Fruit fly (Drosophila melanogaster) whole organism, wandering third instar larva: ENCODE results near the gene EMC3.

ENCODE experiments used
- Abd-B ChIP-seq: fragments of >200 bp; optimal IDR thresholded peaks from 2 replicates; lab custom pipeline; 2017; ENCODE audit warnings: missing biosample characterization, missing genetic modification characterization
- CG9705 ChIP-seq: fragments of 200-800 bp; sonication (Bioruptor generic); optimal IDR thresholded peaks from 2 replicates; lab custom pipeline; 2018; ENCODE audit warnings: missing biosample characterization, mild to moderate bottlenecking, missing genetic modification characterization
- CrebA ChIP-seq: fragments of 200-800 bp; sonication (Bioruptor generic); optimal IDR thresholded peaks from 2 replicates; lab custom pipeline; 2016; ENCODE audit warnings: missing biosample characterization, mild to moderate bottlenecking, missing genetic modification characterization, borderline replicate concordance
- Dfd ChIP-seq: fragments of >200 bp; optimal IDR thresholded peaks from 2 replicates; lab custom pipeline; 2017; ENCODE audit warnings: missing biosample characterization, missing genetic modification characterization
- HLH106 ChIP-seq: fragments of 200-800 bp; optimal IDR thresholded peaks from 3 replicates; lab custom pipeline; 2019; ENCODE audit warnings: missing biosample characterization, mild to moderate bottlenecking, missing genetic modification characterization, moderate library complexity
- Hr78 ChIP-seq: fragments of >200 bp; optimal IDR thresholded peaks from 2 replicates; lab custom pipeline; 2017; ENCODE audit warnings: missing biosample characterization, missing genetic modification characterization
- Vsx2 ChIP-seq: fragments of 200-300, 225-300 bp; sonication (Bioruptor generic); optimal IDR thresholded peaks from 2 replicates; lab custom pipeline; 2018; ENCODE audit warnings: missing biosample characterization, missing genetic modification characterization; ENCODE audit not compliant: partially characterized antibody
- fru ChIP-seq: fragments of 200-800 bp; sonication (Bioruptor generic); optimal IDR thresholded peaks from 3 replicates; lab custom pipeline; 2016; ENCODE audit warnings: missing biosample characterization, mild to moderate bottlenecking, missing genetic modification characterization
- lola ChIP-seq: fragments of >200 bp; optimal IDR thresholded peaks from 2 replicates; lab custom pipeline; 2017; ENCODE audit warnings: missing biosample characterization, missing genetic modification characterization
- psq ChIP-seq: fragments of 200-800 bp; sonication (Bioruptor generic); optimal IDR thresholded peaks from 3 replicates; lab custom pipeline; 2017; ENCODE audit warnings: missing biosample characterization, mild to moderate bottlenecking, missing genetic modification characterization, moderate library complexity
- sage ChIP-seq: fragments of 200-800 bp; sonication (Bioruptor generic); optimal IDR thresholded peaks from 2 replicates; lab custom pipeline; 2016; ENCODE audit warnings: missing biosample characterization, mild to moderate bottlenecking, missing genetic modification characterization
- sv ChIP-seq: fragments of 200-800 bp; sonication (Bioruptor generic); optimal IDR thresholded peaks from 3 replicates; lab custom pipeline; 2016; ENCODE audit warnings: missing biosample characterization, missing genetic modification characterization
- usp ChIP-seq: fragments of >200 bp; optimal IDR thresholded peaks from 2 replicates; lab custom pipeline; 2017; ENCODE audit warnings: missing biosample characterization, missing genetic modification characterization

DNA sequence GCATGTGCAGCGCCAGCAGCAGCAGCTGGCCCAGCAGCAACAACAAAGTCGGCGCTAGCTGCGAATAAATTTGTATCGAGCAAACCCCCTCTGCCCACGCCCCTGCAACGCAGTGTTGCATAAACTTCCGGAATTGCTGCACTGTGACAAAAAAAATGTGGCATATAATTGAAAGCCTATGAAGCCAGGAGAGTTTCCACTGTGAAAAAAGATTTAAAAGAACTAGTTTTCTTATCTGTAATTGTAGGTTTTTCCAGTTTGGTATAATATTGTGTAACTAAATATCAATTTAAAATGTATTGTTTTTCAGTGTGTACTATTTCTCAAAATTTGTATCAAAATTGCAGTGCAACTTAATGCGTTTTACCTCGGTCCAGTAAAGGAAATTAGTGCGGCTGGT lies 16.0 kb upstream of the EMC3 start:
- TF ChIP-seq Dfd (no peak), CrebA (GFP tag; lab: Kevin White, UChicago) (no peak), sv (GFP tag; lab: Kevin White, UChicago) (no peak), CG9705 (GFP tag; lab: Kevin White, UChicago) (no peak), lola (GFP tag; lab: Kevin White, UChicago) (no peak), HLH106 (tag; lab: Kevin White, UChicago) (no peak), psq (GFP tag; lab: Kevin White, UChicago) (no peak), Hr78 (GFP tag; lab: Kevin White, UChicago) (no peak), usp (no peak), fru (GFP tag; lab: Kevin White, UChicago) (no peak), Abd-B (GFP tag; lab: Kevin White, UChicago) (no peak), sage (no peak), Vsx2 (GFP tag; lab: Kevin White, UChicago) (no peak)
